Worm (Caenorhabditis elegans) whole organism, L1 larva: Measurements from ENCODE around the gene K01A2.4.

ENCODE experiments used
- C16A3.4 ChIP-seq: fragments of 150-350 bp; optimal IDR thresholded peaks from 2 replicates; lab custom pipeline; 2014; ENCODE audit warnings: missing biosample characterization, missing genetic modification characterization
- aha-1 ChIP-seq: fragments of 150-350 bp; optimal IDR thresholded peaks from 2 replicates; lab custom pipeline; 2014; ENCODE audit warnings: missing biosample characterization, missing genetic modification characterization
- elt-3 ChIP-seq, 6 experiments: fragments of 150-350 bp in 1 of 6; sonication (generic microtip); optimal IDR thresholded peaks; 2 replicates each; lab custom pipeline; 2017 to 2018; ENCODE audit warnings: missing biosample characterization in 6 of 6, missing genetic modification characterization in 6 of 6, inconsistent platforms in 1 of 6
- ets-5 ChIP-seq: fragments of 200-800 bp; sonication (Bioruptor generic); IDR thresholded peaks from 2 replicates; pipeline ENCODE4 v1.3.6; 2022; ENCODE audit warnings: missing genetic modification characterization, missing compliant biosample characterization
- fkh-10 ChIP-seq: sonication (generic microtip); optimal IDR thresholded peaks from 2 replicates; lab custom pipeline; 2017; ENCODE audit warnings: missing biosample characterization, missing genetic modification reagents, missing genetic modification characterization
- mdl-1 ChIP-seq, 2 experiments: fragments of 150-350 bp; optimal IDR thresholded peaks; 2 replicates each; lab custom pipeline; 2014 to 2017; ENCODE audit warnings: missing biosample characterization in 2 of 2, missing genetic modification characterization in 2 of 2, inconsistent platforms in 1 of 2
- nhr-237 ChIP-seq: fragments of 150-350 bp; optimal IDR thresholded peaks from 2 replicates; lab custom pipeline; 2014; ENCODE audit warnings: missing biosample characterization, missing genetic modification characterization
- skn-1 ChIP-seq: fragments of 150-350 bp; optimal IDR thresholded peaks from 2 replicates; lab custom pipeline; 2014; ENCODE audit warnings: missing biosample characterization, missing genetic modification characterization
- snu-23 ChIP-seq: sonication (generic microtip); optimal IDR thresholded peaks from 2 replicates; lab custom pipeline; 2016; ENCODE audit warnings: missing genetic modification characterization, missing compliant biosample characterization
- zag-1 ChIP-seq: fragments of 150-350 bp; optimal IDR thresholded peaks from 2 replicates; lab custom pipeline; 2014; ENCODE audit warnings: missing biosample characterization, missing genetic modification characterization

DNA sequence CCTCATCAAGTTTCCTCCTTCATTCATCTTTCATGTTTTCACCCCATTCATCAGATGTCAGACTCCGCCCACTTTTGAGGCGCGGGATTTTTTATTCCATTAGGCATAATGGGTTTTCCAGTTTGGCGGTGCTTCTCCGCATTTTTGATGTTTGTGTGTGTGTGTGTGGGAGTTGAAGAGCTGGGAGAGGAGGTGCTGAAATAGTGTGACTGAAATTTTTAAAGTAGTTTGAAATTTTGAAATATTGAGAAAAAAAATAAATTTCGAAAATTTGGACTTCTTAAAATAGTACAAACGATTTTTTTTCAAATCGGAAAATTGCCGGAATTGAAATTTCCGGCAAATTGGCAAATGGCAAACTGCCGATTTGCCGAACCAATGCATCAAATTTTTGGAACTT, 43.7 kb upstream of the K01A2.4 start, which contains the start of gene scc-2:
- TF ChIP-seq skn-1 (tag; lab: Kevin White, UChicago) = no peak
- no peak for TF ChIP-seq zag-1 (tag; lab: Kevin White, UChicago)
- no peak for TF ChIP-seq C16A3.4
- no peak for TF ChIP-seq nhr-237 (tag; lab: Kevin White, UChicago)
- no peak for TF ChIP-seq snu-23 (GFP tag; lab: Kevin White, UChicago)
- TF ChIP-seq ets-5 (GFP tag; lab: Robert Waterston, UW) = no peak
- TF ChIP-seq elt-3 (tag; optimal IDR thresholded peaks at IDR 0.05; lab: Kevin White, UChicago) = no peak
- no peak for TF ChIP-seq mdl-1 (tag; optimal IDR thresholded peaks at IDR 0.05; lab: Kevin White, UChicago)
- TF ChIP-seq aha-1 (tag; lab: Kevin White, UChicago) = no peak
- no peak for TF ChIP-seq fkh-10 (GFP tag; lab: Kevin White, UChicago)
